Fruit fly (Drosophila melanogaster): ENCODE data around the gene CG4743.
A peak's percentile ranks its signal among the peaks of the same experiment; 100 is the strongest.

Gene CG4743

DNA sequence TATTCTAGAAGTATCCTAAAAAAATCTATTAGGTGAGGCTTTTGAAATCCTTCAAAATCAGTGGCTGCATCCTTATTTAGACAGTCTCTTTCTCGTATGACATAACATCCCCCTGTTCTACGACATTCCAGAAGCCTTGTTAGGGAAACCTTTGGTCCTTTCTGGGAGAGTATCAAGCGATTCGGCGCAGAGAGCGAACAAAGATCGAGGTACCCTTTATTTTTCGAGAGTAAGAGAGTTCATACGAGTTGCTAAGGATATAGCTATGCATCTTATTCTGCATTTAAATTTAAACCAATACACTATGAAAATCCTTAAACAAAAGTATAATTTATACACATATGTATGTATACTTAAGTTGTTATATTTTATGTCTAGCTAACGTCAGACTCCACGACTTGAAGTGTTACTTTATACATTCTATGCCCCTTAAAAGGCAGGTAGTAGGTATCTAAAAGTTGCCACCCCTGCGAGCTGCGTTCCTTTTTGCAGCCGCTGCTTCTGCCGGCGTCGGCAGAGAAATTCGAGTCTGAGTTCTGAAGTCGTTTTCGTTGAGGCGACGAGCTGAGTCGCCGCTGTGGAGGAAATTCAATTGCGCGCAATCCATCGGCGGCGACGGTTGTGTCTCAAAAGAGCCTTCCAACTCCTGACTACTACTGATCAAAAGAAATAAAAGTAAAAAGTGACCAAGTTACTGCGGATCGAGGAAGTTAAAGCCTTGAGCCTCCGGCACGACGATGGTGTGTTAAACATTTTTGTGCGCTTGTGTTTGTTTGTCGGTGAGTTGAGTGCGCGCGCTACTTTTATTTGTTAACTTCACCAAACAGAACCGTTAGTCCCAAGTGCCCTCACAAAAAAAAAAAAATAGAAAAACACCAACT, 42.8 kb downstream of the CG4743 start, which contains the start of gene jigr1 (continued):
- peak in 1 of 2 experiments; percentile 1 for TF ChIP-seq dpn (GFP tag; optimal IDR thresholded peaks at IDR 0.05)
- TF ChIP-seq CG30431 (GFP tag; optimal IDR thresholded peaks at IDR 0.05) = peak; percentile 51
- no peak for TF ChIP-seq CG12769 (tag; optimal IDR thresholded peaks at IDR 0.05)
- no peak for TF ChIP-seq B-H1 (GFP tag; IDR thresholded peaks at IDR 0.05)
- TF ChIP-seq Mes4 (GFP tag; optimal IDR thresholded peaks at IDR 0.05) = no peak
- no peak for TF ChIP-seq CG16813 (GFP tag; IDR thresholded peaks at IDR 0.05; ENCODE audit: partially characterized antibody)
- no peak for TF ChIP-seq B-H2 (GFP tag; optimal IDR thresholded peaks at IDR 0.05)
- TF ChIP-seq CG14710 (tag; optimal IDR thresholded peaks at IDR 0.05) = peak; percentile 69
- peak; percentile 86 for TF ChIP-seq row (GFP tag; IDR thresholded peaks at IDR 0.05)
- TF ChIP-seq eyg (GFP tag; optimal IDR thresholded peaks at IDR 0.05) = no peak
- TF ChIP-seq slbo (GFP tag; IDR thresholded peaks at IDR 0.05) = no peak
- TF ChIP-seq CG6854 (GFP tag; optimal IDR thresholded peaks at IDR 0.05) = no peak
- TF ChIP-seq CG17359 (tag; optimal IDR thresholded peaks at IDR 0.05) = no peak
- no peak for TF ChIP-seq Dip3 (GFP tag; optimal IDR thresholded peaks at IDR 0.05)
- peak; percentile 33 for TF ChIP-seq gsb-n (tag; optimal IDR thresholded peaks at IDR 0.05)
- peak; percentile 91 for TF ChIP-seq sens (GFP tag)
- TF ChIP-seq Sry-β (GFP tag; optimal IDR thresholded peaks at IDR 0.05) = no peak
- TF ChIP-seq CG6654 (GFP tag; optimal IDR thresholded peaks at IDR 0.05) = no peak
- no peak for TF ChIP-seq gro (GFP tag; optimal IDR thresholded peaks at IDR 0.05)
- TF ChIP-seq CG14860 (GFP tag; IDR thresholded peaks at IDR 0.05; ENCODE audit: partially characterized antibody) = no peak
- peak; percentile 12 for TF ChIP-seq CG2678 (tag; optimal IDR thresholded peaks at IDR 0.05)
- peak; percentile 21 for TF ChIP-seq CG18476 (GFP tag; optimal IDR thresholded peaks at IDR 0.05)
- TF ChIP-seq CG4730 (GFP tag; IDR thresholded peaks at IDR 0.05) = no peak
- TF ChIP-seq CG10267 (tag; optimal IDR thresholded peaks at IDR 0.05) = peak; percentile 78
- no peak for TF ChIP-seq BtbVII (GFP tag; optimal IDR thresholded peaks at IDR 0.05)
- peak; percentile 42 for TF ChIP-seq Oli (tag; optimal IDR thresholded peaks at IDR 0.05)
- TF ChIP-seq CG7839 (tag; optimal IDR thresholded peaks at IDR 0.05) = peak; percentile 52
- TF ChIP-seq zfh1 (GFP tag; IDR thresholded peaks at IDR 0.05) = peak; percentile 60; the same call in 1 of the 3 replicates
- TF ChIP-seq Hr3 (GFP tag; optimal IDR thresholded peaks at IDR 0.05) = peak; percentile 31
- no peak for TF ChIP-seq CG10543 (GFP tag; optimal IDR thresholded peaks at IDR 0.05)
- TF ChIP-seq CG31441 (GFP tag; IDR thresholded peaks at IDR 0.05) = peak; percentile 54
- TF ChIP-seq CG11398 (GFP tag; optimal IDR thresholded peaks at IDR 0.05) = no peak
- TF ChIP-seq Awh (GFP tag; IDR thresholded peaks at IDR 0.05) = no peak
- TF ChIP-seq pnt (GFP tag; optimal IDR thresholded peaks at IDR 0.05) = peak; percentile 5
- no peak for TF ChIP-seq CG32767 (GFP tag; IDR thresholded peaks at IDR 0.05)
- peak; percentile 86 for TF ChIP-seq dmrt11E (tag; optimal IDR thresholded peaks at IDR 0.05)
- TF ChIP-seq CG11560 (tag; IDR thresholded peaks at IDR 0.05) = no peak
- no peak for TF ChIP-seq CG2129 (GFP tag; IDR thresholded peaks at IDR 0.05; ENCODE audit: partially characterized antibody)
- TF ChIP-seq CG10979 (tag; optimal IDR thresholded peaks at IDR 0.05) = peak; percentile 77
- no peak for TF ChIP-seq Bgb (GFP tag; IDR thresholded peaks at IDR 0.05; ENCODE audit: partially characterized antibody)
- peak; percentile 63 for TF ChIP-seq CG7271 (tag; optimal IDR thresholded peaks at IDR 0.05)
- TF ChIP-seq Pdp1 (GFP tag; optimal IDR thresholded peaks at IDR 0.05) = peak; percentile 15 to 17
- no peak for TF ChIP-seq Dll (GFP tag; IDR thresholded peaks at IDR 0.05; ENCODE audit: partially characterized antibody)
- no peak for TF ChIP-seq Hmr (GFP tag; optimal IDR thresholded peaks at IDR 0.05)
- TF ChIP-seq pb (GFP tag; optimal IDR thresholded peaks at IDR 0.05) = no peak
- TF ChIP-seq CG9727 (GFP tag; optimal IDR thresholded peaks at IDR 0.05) = peak; percentile 84
- 0 out of 2 replicates have a peak, but pooled peaks have one; percentile 30 for TF ChIP-seq sob (GFP tag; IDR thresholded peaks at IDR 0.05)
- no peak for TF ChIP-seq CG10366 (GFP tag; IDR thresholded peaks at IDR 0.05)

Measured in whole organism, embryonic.